Fruit fly (Drosophila melanogaster): ENCODE results near the gene CG17477.

The CG17477 gene

DNA sequence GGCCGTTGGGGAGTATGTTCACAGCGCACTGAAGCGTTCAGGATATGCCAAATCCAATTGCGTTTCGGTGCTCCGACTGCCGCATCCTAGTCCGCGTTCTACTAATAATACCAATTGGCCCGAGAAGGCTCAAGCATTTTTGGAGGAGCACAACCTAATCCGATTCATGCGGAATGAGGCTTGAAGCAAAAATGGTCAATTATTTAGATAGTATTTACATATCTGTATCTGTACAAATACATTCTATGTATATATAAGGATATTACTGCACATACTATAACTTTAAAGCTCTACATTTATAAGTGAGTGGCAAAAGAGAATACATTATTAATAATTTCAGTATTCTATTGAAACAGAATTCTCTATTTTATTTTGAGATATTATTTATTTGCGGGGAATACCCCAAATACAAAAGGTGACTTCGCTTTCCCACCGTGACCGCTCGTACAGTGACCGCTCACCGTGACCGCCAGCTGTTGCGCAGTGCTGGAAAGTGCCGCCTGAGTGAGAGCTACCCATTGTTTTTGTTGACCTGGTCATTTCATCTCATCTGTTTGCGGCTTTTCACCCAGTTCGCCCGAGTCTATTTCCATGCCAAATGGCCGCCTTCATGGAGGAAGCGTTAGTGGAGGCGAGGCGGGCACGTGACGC is 24.8 kb upstream of the CG17477 start, which contains the start of gene CG5292 (continued):
- TF ChIP-seq CG12659 (GFP tag; optimal IDR thresholded peaks at IDR 0.05), result peak; percentile 69
- TF ChIP-seq H2.0 (GFP tag; IDR thresholded peaks at IDR 0.05), result peak; percentile 26; the same call in 1 of the 2 replicates
- TF ChIP-seq Ets97D (GFP tag; optimal IDR thresholded peaks at IDR 0.05), result peak; percentile 49
- no peak for TF ChIP-seq her (GFP tag; optimal IDR thresholded peaks at IDR 0.05)
- TF ChIP-seq CG7839 (tag; optimal IDR thresholded peaks at IDR 0.05), result no peak
- peak; percentile 19 for TF ChIP-seq Dad (GFP tag; optimal IDR thresholded peaks at IDR 0.05)
- TF ChIP-seq zf30C (GFP tag; optimal IDR thresholded peaks at IDR 0.05), result no peak
- TF ChIP-seq chm (GFP tag; IDR thresholded peaks at IDR 0.05), result 0 out of 2 replicates have a peak, but pooled peaks have one; percentile 8
- TF ChIP-seq bigmax (GFP tag; optimal IDR thresholded peaks at IDR 0.05), result no peak
- TF ChIP-seq Ssrp (tag; optimal IDR thresholded peaks at IDR 0.05), result no peak
- TF ChIP-seq Hmr (GFP tag; optimal IDR thresholded peaks at IDR 0.05), result peak; percentile 77
- TF ChIP-seq crc (GFP tag; optimal IDR thresholded peaks at IDR 0.05), result no peak
- no peak for TF ChIP-seq CG2678 (tag; optimal IDR thresholded peaks at IDR 0.05)
- peak; percentile 42 for TF ChIP-seq Max (GFP tag; optimal IDR thresholded peaks at IDR 0.05)
- TF ChIP-seq stwl (tag; optimal IDR thresholded peaks at IDR 0.05), result peak; percentile 80
- no peak for TF ChIP-seq CG8478 (optimal IDR thresholded peaks at IDR 0.05)
- peak; percentile 43; the same call in 1 of the 2 replicates for TF ChIP-seq CG11085 (GFP tag; IDR thresholded peaks at IDR 0.05)
- TF ChIP-seq CG7928 (GFP tag; optimal IDR thresholded peaks at IDR 0.05), result no peak
- TF ChIP-seq lov (optimal IDR thresholded peaks at IDR 0.05), result no peak
- 0 out of 3 replicates have a peak, but pooled peaks have one; percentile 42 for TF ChIP-seq lov (GFP tag; IDR thresholded peaks at IDR 0.05)
- peak; percentile 89 for TF ChIP-seq row (GFP tag; IDR thresholded peaks at IDR 0.05)
- peak; percentile 83 for TF ChIP-seq sob (GFP tag; IDR thresholded peaks at IDR 0.05)
- TF ChIP-seq CG3281 (GFP tag; optimal IDR thresholded peaks at IDR 0.05), result no peak
- TF ChIP-seq CG9817 (tag; optimal IDR thresholded peaks at IDR 0.05), result peak; percentile 45
- TF ChIP-seq schlank (tag; optimal IDR thresholded peaks at IDR 0.05), result no peak
- no peak for TF ChIP-seq CG17385 (GFP tag; optimal IDR thresholded peaks at IDR 0.05)
- peak; percentile 35 for TF ChIP-seq ttk (GFP tag; IDR thresholded peaks at IDR 0.05)
- 0 out of 2 replicates have a peak, but pooled peaks have one; percentile 16 for TF ChIP-seq CG9215 (GFP tag; IDR thresholded peaks at IDR 0.05)
- peak; percentile 8 for TF ChIP-seq CG16815 (GFP tag; optimal IDR thresholded peaks at IDR 0.05)
- TF ChIP-seq CG10209 (GFP tag; optimal IDR thresholded peaks at IDR 0.05), result peak; percentile 44

- TF ChIP-seq Kr (GFP tag; optimal IDR thresholded peaks at IDR 0.05) (no peak), nerfin-1 (tag; optimal IDR thresholded peaks at IDR 0.05) (peak; percentile 23), schlank (tag; optimal IDR thresholded peaks at IDR 0.05) (no peak), Poxn (GFP tag; IDR thresholded peaks at IDR 0.05) (no peak), CG11504 (tag; optimal IDR thresholded peaks at IDR 0.05) (no peak), crp (GFP tag; optimal IDR thresholded peaks at IDR 0.05) (peak in 1 of 2 experiments; percentile 59), MTF-1 (GFP tag; optimal IDR thresholded peaks at IDR 0.05; ENCODE audit: borderline replicate concordance) (no peak), E2f2 (GFP tag; IDR thresholded peaks at IDR 0.05) (peak; percentile 16; the same call in 1 of the 2 replicates), Hmx (GFP tag; optimal IDR thresholded peaks at IDR 0.05) (no peak), HLH54F (GFP tag; optimal IDR thresholded peaks at IDR 0.05) (no peak), CG10654 (GFP tag; optimal IDR thresholded peaks at IDR 0.05) (no peak)
Measured at dm6 chr3R:17150287-17150686, 23.5 kb upstream of the CG17477 start, which contains the start of gene Smug. Gene Smug (plus strand): TSS chr3R:17150587.

Data from whole organism, embryonic.